Fruit fly (Drosophila melanogaster): ENCODE measurements around the gene Gss2.

Gene Gss2

DNA sequence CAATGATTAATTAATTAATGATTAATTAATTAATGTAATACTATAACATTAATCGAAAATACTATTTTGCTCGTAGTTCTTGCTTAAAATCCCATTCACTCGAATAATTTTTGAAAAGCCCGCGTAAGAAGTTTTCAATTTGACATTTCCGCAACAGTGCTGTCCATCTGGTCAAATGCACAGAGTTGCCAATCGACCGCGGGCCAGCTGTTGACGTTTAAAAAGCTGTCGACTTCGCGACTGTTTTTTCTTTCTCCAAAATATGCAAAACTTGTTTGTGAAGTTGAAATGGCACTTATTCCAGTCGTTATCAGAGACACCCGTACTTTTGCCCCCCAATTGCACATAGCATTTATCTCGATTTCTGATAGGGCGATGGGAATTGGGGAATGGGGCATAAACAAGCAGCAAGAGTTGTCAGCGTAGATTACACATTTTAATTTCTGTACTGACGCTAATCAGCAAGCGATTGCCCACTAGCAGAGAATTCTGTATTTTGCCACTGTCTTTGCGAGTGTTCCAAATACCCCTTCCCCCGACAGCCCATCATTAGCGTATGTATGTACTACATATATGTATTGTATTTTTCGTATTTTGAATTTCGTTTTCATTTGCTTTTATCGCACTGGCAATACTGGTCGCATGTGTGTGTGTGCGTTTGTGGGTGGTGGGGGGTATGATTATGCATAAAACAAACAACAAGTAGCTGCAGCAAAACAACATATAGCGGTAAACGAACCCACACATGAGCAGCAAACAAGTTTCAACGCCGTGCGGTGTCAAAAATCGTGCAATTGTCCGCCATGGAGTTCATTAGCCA, 42.8 kb upstream of the Gss2 start, which contains the start of gene Srx (continued):
- no peak for TF ChIP-seq CG3726 (GFP tag; IDR thresholded peaks at IDR 0.05)
- peak; percentile 50 for TF ChIP-seq exex (tag; optimal IDR thresholded peaks at IDR 0.05)
- peak; percentile 21 for TF ChIP-seq CG17385 (GFP tag; optimal IDR thresholded peaks at IDR 0.05)
- TF ChIP-seq CG18599 (GFP tag; optimal IDR thresholded peaks at IDR 0.05) = peak; percentile 60
- no peak for TF ChIP-seq gt (GFP tag; IDR thresholded peaks at IDR 0.05)
- TF ChIP-seq az2 (GFP tag; optimal IDR thresholded peaks at IDR 0.05) = no peak
- TF ChIP-seq ERR (GFP tag; optimal IDR thresholded peaks at IDR 0.05) = no peak
- no peak for TF ChIP-seq salm (tag; optimal IDR thresholded peaks at IDR 0.05)
- no peak for TF ChIP-seq CG5953 (GFP tag; IDR thresholded peaks at IDR 0.05)
- TF ChIP-seq tio (GFP tag; optimal IDR thresholded peaks at IDR 0.05) = no peak
- TF ChIP-seq gsb-n (tag; optimal IDR thresholded peaks at IDR 0.05) = no peak
- TF ChIP-seq oc (tag; optimal IDR thresholded peaks at IDR 0.05) = no peak
- no peak for TF ChIP-seq ro (GFP tag; IDR thresholded peaks at IDR 0.05)
- no peak for TF ChIP-seq CG18011 (GFP tag; optimal IDR thresholded peaks at IDR 0.05)
- no peak for TF ChIP-seq NC2β (GFP tag; optimal IDR thresholded peaks at IDR 0.05)
- no peak for TF ChIP-seq Dad (GFP tag; optimal IDR thresholded peaks at IDR 0.05)
- no peak for TF ChIP-seq CG11093 (GFP tag; IDR thresholded peaks at IDR 0.05)
- no peak for TF ChIP-seq nerfin-1 (tag; optimal IDR thresholded peaks at IDR 0.05)
- TF ChIP-seq crp (GFP tag; optimal IDR thresholded peaks at IDR 0.05) = peak in 1 of 2 experiments; percentile 75
- no peak for TF ChIP-seq CG11247 (GFP tag; IDR thresholded peaks at IDR 0.05)
- TF ChIP-seq Xrp1 (GFP tag; IDR thresholded peaks at IDR 0.05) = no peak
- TF ChIP-seq CG4282 (GFP tag; optimal IDR thresholded peaks at IDR 0.05) = no peak
- no peak for TF ChIP-seq croc (GFP tag; conservative IDR thresholded peaks at IDR 0.05)
- TF ChIP-seq CG15601 (tag; optimal IDR thresholded peaks at IDR 0.05) = no peak
- TF ChIP-seq ken (GFP tag; IDR thresholded peaks at IDR 0.05) = no peak
- TF ChIP-seq chif (GFP tag; optimal IDR thresholded peaks at IDR 0.05) = no peak
- no peak for TF ChIP-seq CG3847 (GFP tag; IDR thresholded peaks at IDR 0.05)
- peak; percentile 38 for TF ChIP-seq mam (GFP tag; optimal IDR thresholded peaks at IDR 0.05)
- TF ChIP-seq Rfx (GFP tag; IDR thresholded peaks at IDR 0.05) = peak; percentile 29; the same call in 1 of the 2 replicates
- TF ChIP-seq Ptx1 (GFP tag; IDR thresholded peaks at IDR 0.05) = no peak
- no peak for TF ChIP-seq CG11723 (GFP tag; optimal IDR thresholded peaks at IDR 0.05)
- TF ChIP-seq CG10431 (GFP tag; optimal IDR thresholded peaks at IDR 0.05) = no peak
- TF ChIP-seq abd-A (tag; optimal IDR thresholded peaks at IDR 0.05) = no peak
- TF ChIP-seq CG18262 (tag; optimal IDR thresholded peaks at IDR 0.05) = no peak
- no peak for TF ChIP-seq bigmax (GFP tag; optimal IDR thresholded peaks at IDR 0.05)
- TF ChIP-seq CG34376 (GFP tag; optimal IDR thresholded peaks at IDR 0.05) = peak; percentile 79
- TF ChIP-seq phol (tag; optimal IDR thresholded peaks at IDR 0.05) = peak; percentile 29
- TF ChIP-seq klu (GFP tag; IDR thresholded peaks at IDR 0.05) = no peak
- no peak for TF ChIP-seq B-H1 (GFP tag; IDR thresholded peaks at IDR 0.05)
- TF ChIP-seq Eip74EF (GFP tag; optimal IDR thresholded peaks at IDR 0.05) = no peak
- no peak for TF ChIP-seq HmgD (GFP tag; optimal IDR thresholded peaks at IDR 0.05)
- TF ChIP-seq CG7556 (GFP tag; optimal IDR thresholded peaks at IDR 0.05) = peak; percentile 5
